Fruit fly (Drosophila melanogaster) whole organism, prepupa: ENCODE results near the gene Rev1.

Experiments
- CG6808 ChIP-seq: fragments of 200-800 bp; sonication (Bioruptor generic); optimal IDR thresholded peaks from 3 replicates; lab custom pipeline; 2017; ENCODE audit warnings: missing biosample characterization, missing genetic modification characterization, mild to moderate bottlenecking, moderate library complexity, missing genetic modification reagents
- Hr39 ChIP-seq: fragments of 200-800 bp; sonication (Bioruptor generic); optimal IDR thresholded peaks from 2 replicates; lab custom pipeline; 2016; ENCODE audit warnings: missing biosample characterization, missing genetic modification characterization
- fd85E ChIP-seq: fragments of 200-800 bp; sonication (Bioruptor generic); optimal IDR thresholded peaks from 3 replicates; lab custom pipeline; 2016; ENCODE audit warnings: missing biosample characterization, missing genetic modification characterization
- lz ChIP-seq: fragments of 200-800 bp; sonication (Bioruptor generic); optimal IDR thresholded peaks from 3 replicates; lab custom pipeline; 2016; ENCODE audit warnings: missing biosample characterization, missing genetic modification characterization
- spab ChIP-seq: fragments of 200-800 bp; sonication (Bioruptor generic); optimal IDR thresholded peaks from 2 replicates; lab custom pipeline; 2017; ENCODE audit warnings: missing biosample characterization, mild to moderate bottlenecking, missing genetic modification characterization, missing genetic modification reagents

DNA sequence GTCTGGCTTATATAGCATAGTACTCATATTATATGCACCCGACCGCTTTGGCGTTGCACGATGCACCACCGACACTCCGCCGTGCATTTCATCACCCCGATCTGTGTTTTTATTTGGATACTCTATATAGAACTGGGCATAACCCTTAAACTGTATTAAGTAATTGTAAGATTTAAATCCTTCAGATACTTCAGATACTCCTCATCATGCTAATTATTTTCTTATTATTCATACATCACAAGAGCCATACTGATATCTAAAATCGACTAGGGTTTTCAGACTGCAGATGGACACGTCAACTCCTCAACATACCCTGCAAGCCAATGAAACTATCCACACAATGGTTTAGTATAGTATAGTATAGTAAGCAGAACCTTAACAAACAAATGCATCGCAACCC, 30.6 kb upstream of the Rev1 start:
- TF ChIP-seq spab (GFP tag; lab: Kevin White, UChicago) (peak; percentile 45), fd85E (GFP tag; lab: Kevin White, UChicago) (no peak), Hr39 (GFP tag; lab: Kevin White, UChicago) (peak; percentile 7), lz (GFP tag; lab: Kevin White, UChicago) (no peak), CG6808 (no peak)
